Worm (Caenorhabditis elegans) whole organism, L4/young adult: ENCODE results near the gene dkf-2.

Experiments used
- W03F9.2 ChIP-seq: fragments of 150-350 bp; optimal IDR thresholded peaks from 2 replicates; lab custom pipeline; 2014; ENCODE audit warnings: missing biosample characterization, missing genetic modification characterization
- dao-5 ChIP-seq: sonication (generic microtip); optimal IDR thresholded peaks from 2 replicates; lab custom pipeline; 2016; ENCODE audit warnings: missing genotype, missing genetic modification characterization, moderate library complexity, missing compliant biosample characterization
- him-1 ChIP-seq: sonication (generic microtip); optimal IDR thresholded peaks from 2 replicates; lab custom pipeline; 2016; ENCODE audit warnings: missing genotype, missing genetic modification reagents, missing genetic modification characterization, missing compliant biosample characterization

Gene dkf-2

ce11 chrV:16747031-16747672 lies at the start of gene dkf-2:
Gene dkf-2 (plus strand): TSS chrV:16747622.
- TF ChIP-seq W03F9.2 (tag; lab: Kevin White, UChicago) = no peak
- no peak for TF ChIP-seq dao-5 (tag; lab: Kevin White, UChicago)
- no peak for TF ChIP-seq him-1 (tag; lab: Kevin White, UChicago)

DNA sequence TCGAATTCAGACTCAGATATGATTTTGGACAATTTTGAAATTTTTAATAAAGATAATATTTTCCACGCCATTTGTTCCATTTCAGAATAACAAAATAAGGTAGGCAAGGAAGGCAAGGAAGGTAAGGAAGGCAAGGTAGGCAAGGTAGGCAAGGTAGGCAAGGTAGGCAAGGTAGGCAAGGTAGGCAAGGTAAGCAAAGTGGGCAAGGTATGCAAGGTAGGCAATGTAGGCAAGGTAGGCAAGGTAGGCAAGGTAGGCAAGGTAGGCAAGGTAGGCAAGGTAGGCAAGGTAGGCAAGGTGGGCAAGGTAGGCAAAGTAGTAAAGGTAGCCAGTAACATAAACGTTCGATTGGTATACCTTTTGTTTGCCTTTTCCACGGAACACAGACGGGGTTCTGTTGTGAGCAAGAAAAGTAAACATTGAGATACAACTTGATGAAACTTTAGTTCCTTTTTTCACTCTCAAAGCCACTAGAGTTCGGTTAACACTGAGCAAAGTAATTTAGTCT lies 47.6 kb upstream of the dkf-2 start, which contains the start of gene Y70C5C.1:
Y70C5C.1 (plus strand) TSS at position 458 of the 508 bp plus-strand sequence.
- TF ChIP-seq dao-5 (tag; lab: Kevin White, UChicago) (no peak), W03F9.2 (tag; lab: Kevin White, UChicago) (no peak), him-1 (tag; lab: Kevin White, UChicago) (no peak)

DNA sequence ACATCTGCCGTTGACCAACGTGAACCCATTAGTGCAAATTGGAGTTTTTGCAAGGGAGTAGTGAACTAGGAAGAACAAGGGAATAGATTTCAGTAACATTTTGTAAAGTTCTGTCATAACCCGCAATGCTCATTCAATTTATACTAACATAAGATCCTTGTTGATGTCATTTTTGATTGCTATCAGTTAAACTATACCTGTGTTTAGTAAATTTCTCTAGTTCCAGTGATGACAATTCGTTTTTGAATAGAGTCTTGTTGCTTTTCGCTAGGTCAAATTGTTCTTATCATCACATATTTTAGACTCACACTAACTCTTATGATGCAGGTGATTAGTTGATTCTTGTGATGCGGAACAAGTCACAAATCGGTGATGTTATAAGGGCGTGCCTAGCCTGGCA lies 40.9 kb upstream of the dkf-2 start, which contains the start of gene clec-9:
clec-9 (minus strand) TSS at position 101 of the 400 bp plus-strand sequence.
- TF ChIP-seq him-1 (tag; lab: Kevin White, UChicago) (no peak), W03F9.2 (tag; lab: Kevin White, UChicago) (no peak), dao-5 (tag; lab: Kevin White, UChicago) (no peak)

ce11 chrV:16713797-16714196 lies 33.6 kb upstream of the dkf-2 start:
- TF ChIP-seq dao-5 (tag; lab: Kevin White, UChicago) = no peak
- TF ChIP-seq W03F9.2 (tag; lab: Kevin White, UChicago) = no peak
- TF ChIP-seq him-1 (tag; lab: Kevin White, UChicago) = no peak

DNA sequence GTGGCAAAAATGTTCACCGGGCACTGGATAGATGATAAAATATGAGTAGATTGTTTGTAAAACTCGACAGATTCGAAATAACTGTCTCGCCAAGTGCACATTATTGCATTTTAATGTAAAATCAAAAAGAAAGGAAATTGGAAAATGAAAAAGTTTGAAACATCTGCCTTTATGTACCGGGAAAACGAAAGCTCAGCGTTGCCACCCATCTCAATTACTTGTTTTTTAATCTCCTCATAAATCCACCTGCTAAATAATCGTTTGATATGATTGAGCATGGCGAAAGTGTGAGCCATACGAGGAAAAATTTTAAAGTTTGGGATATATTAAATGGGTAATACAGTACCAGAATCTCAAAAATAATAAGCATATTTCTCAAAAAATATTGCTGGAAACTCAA lies 30.8 kb upstream of the dkf-2 start, which contains the start of gene srh-137:
srh-137 (minus strand) TSS at position 101 of the 400 bp plus-strand sequence.
- TF ChIP-seq him-1 (tag; lab: Kevin White, UChicago) = no peak
- TF ChIP-seq W03F9.2 (tag; lab: Kevin White, UChicago) = no peak
- no peak for TF ChIP-seq dao-5 (tag; lab: Kevin White, UChicago)

DNA sequence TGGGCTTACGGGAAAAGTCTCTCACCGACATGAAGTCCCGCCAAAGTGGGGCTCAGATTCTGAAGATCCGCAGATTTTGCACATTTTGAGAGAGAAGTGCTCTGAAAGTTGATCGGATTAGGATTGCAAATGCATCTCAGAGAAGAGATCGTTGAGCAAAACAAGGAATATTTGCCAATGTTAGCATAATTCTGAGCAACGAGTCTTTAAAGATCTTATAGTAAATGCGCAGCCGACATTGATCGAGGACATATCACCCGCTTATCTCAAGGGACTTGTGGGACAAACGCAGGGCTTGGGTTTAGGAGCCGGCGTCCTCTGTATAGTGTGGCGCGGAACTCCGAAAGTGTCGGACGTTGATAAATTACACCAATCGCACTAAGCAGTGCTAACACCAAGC lies 23.7 kb upstream of the dkf-2 start, which contains the start of gene nhr-112:
nhr-112 (minus strand) TSS at position 101 of the 400 bp plus-strand sequence.
- no peak for TF ChIP-seq W03F9.2 (tag; lab: Kevin White, UChicago)
- TF ChIP-seq him-1 (tag; lab: Kevin White, UChicago) = no peak
- TF ChIP-seq dao-5 (tag; lab: Kevin White, UChicago) = no peak

ce11 chrV:16724574-16724973 lies 22.8 kb upstream of the dkf-2 start:
- no peak for TF ChIP-seq him-1 (tag; lab: Kevin White, UChicago)
- TF ChIP-seq W03F9.2 (tag; lab: Kevin White, UChicago) = no peak
- TF ChIP-seq dao-5 (tag; lab: Kevin White, UChicago) = no peak

DNA sequence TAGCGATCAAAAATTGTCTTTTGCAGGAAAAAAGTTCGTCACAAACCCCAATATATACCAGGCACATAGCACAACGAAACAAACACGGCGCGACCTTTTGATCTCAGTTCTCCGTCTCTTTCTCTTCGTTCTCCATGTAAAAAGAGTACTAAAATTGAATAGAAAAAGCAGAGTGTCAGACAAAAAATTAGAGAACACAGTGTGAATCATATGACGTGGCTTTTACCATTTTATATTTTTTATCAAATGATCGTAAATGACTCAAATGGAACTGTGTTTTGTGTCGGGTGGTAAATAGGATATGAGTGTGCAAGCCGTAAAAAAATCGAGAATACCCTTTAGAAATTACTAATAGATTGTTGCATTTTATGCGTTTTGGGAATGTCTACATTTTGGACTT lies 21.5 kb upstream of the dkf-2 start:
- TF ChIP-seq W03F9.2 (tag; lab: Kevin White, UChicago) (peak; percentile 47), him-1 (tag; lab: Kevin White, UChicago) (no peak), dao-5 (tag; lab: Kevin White, UChicago) (no peak)

DNA sequence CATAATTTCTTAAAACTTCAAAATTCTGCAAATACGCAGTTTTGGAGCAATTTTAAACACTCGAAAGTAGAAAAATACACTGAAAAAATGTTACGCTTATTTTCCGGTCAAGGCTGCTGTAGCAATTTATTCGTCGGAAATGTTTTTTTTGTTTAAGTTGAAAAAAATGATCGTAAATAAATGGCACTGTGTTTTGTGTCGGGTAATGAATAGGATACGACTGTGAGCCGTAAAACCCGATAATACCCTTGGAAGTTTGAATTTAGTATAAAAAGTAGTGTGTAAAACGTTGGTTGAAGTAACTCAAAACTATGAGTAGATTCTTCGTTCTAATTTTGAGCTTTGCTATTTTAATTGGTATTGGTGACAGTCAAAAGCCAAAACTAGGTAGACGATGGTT lies 20.5 kb upstream of the dkf-2 start, which contains the start of gene T25E12.14:
T25E12.14 (plus strand) TSS at position 301 of the 400 bp plus-strand sequence.
- no peak for TF ChIP-seq W03F9.2 (tag; lab: Kevin White, UChicago)
- no peak for TF ChIP-seq dao-5 (tag; lab: Kevin White, UChicago)
- no peak for TF ChIP-seq him-1 (tag; lab: Kevin White, UChicago)

DNA sequence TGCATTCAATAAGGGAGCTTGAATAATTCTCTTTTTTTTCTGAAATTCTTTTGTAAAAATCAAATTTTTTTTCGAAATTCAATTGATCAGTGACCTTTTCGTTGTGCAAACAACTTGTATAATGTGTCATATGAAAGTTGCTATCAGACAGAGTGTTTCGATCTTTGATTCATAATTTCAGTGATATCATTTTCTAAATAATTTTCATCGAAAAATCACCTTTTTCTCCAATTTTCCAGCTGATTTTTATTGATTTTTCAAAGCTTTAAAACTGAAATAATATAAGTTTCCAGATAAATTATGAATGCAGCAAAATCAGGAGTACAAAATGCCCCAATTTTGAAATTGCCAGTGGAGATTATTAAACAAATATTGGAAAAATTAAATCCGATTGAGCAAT lies 19.0 kb upstream of the dkf-2 start, which contains the start of gene fbxa-127:
fbxa-127 (plus strand) TSS at position 301 of the 400 bp plus-strand sequence.
- TF ChIP-seq dao-5 (tag; lab: Kevin White, UChicago) (no peak), W03F9.2 (tag; lab: Kevin White, UChicago) (no peak), him-1 (tag; lab: Kevin White, UChicago) (no peak)

- no peak for TF ChIP-seq dao-5 (tag; lab: Kevin White, UChicago)
- TF ChIP-seq W03F9.2 (tag; lab: Kevin White, UChicago) = no peak
- no peak for TF ChIP-seq him-1 (tag; lab: Kevin White, UChicago)
These were observed 17.5 kb upstream of the dkf-2 start, which contains the start of gene srz-99 for ce11 chrV:16729961-16730360. Gene srz-99 (plus strand): TSS chrV:16730261.

DNA sequence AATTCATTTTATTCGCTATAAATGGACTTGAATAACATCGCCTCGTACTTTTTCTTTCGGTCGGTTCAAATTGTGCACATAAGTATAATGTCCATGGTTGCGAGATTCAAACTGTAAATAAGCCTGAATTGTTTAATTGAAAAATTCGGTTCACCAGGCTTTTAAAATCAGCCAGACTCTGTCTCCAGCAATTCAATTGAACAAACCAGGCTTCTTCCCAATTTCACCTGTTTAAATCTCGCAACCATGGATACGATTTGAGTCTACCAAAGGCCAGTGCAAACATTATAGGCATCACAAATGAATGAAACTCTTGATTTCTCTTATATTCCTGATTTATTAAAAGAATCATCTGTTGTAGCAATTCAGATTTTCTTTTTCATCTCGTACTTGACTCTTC lies 15.8 kb upstream of the dkf-2 start, which contains the start of gene srz-100:
srz-100 (plus strand) TSS at position 301 of the 400 bp plus-strand sequence.
- no peak for TF ChIP-seq W03F9.2 (tag; lab: Kevin White, UChicago)
- TF ChIP-seq him-1 (tag; lab: Kevin White, UChicago) = no peak
- no peak for TF ChIP-seq dao-5 (tag; lab: Kevin White, UChicago)

- TF ChIP-seq dao-5 (tag; lab: Kevin White, UChicago) = no peak
- TF ChIP-seq him-1 (tag; lab: Kevin White, UChicago) = no peak
- TF ChIP-seq W03F9.2 (tag; lab: Kevin White, UChicago) = no peak
These were observed 13.7 kb upstream of the dkf-2 start, which contains the start of gene T25E12.16 for ce11 chrV:16733681-16734080. Gene T25E12.16 (minus strand): TSS chrV:16733781.
